Worm (Caenorhabditis elegans) whole organism, L1 larva: ENCODE data around the gene osm-1.

Experiments
- C04F5.9 ChIP-seq: sonication (generic microtip); optimal IDR thresholded peaks from 2 replicates; lab custom pipeline; 2016; ENCODE audit warnings: missing genetic modification characterization, missing compliant biosample characterization
- C16A3.4 ChIP-seq: fragments of 150-350 bp; optimal IDR thresholded peaks from 2 replicates; lab custom pipeline; 2014; ENCODE audit warnings: missing biosample characterization, missing genetic modification characterization
- C34B4.2 ChIP-seq: sonication (generic microtip); optimal IDR thresholded peaks from 2 replicates; lab custom pipeline; 2017; ENCODE audit warnings: mild to moderate bottlenecking, missing genetic modification characterization, missing compliant biosample characterization
- F16B12.6 ChIP-seq: fragments of 150-350 bp; optimal IDR thresholded peaks from 2 replicates; lab custom pipeline; 2014; ENCODE audit warnings: missing biosample characterization, missing genetic modification characterization
- Y116A8C.19 ChIP-seq: sonication (generic microtip); optimal IDR thresholded peaks from 2 replicates; lab custom pipeline; 2016; ENCODE audit warnings: missing compliant biosample characterization, missing genetic modification characterization, borderline replicate concordance
- alr-1 ChIP-seq: fragments of 200-800 bp; sonication (Bioruptor generic); optimal IDR thresholded peaks from 2 replicates; lab custom pipeline; 2018; ENCODE audit warnings: borderline replicate concordance, mild to moderate bottlenecking, missing genetic modification characterization, missing compliant biosample characterization
- ama-1 ChIP-seq: fragments of 150-350 bp; optimal IDR thresholded peaks from 2 replicates; lab custom pipeline; 2014
- dpl-1 ChIP-seq, 3 experiments: fragments of 150-350 bp in 2 of 3; sonication (generic microtip) in 1 of 3; optimal IDR thresholded peaks; 2 replicates each; lab custom pipeline; 2014 to 2017; ENCODE audit warnings: missing biosample characterization in 3 of 3, missing genetic modification characterization in 3 of 3, missing genetic modification reagents in 3 of 3
- efl-1 ChIP-seq, 4 experiments: fragments of 150-350 bp; optimal IDR thresholded peaks in 3 of 4; peaks in 1 of 4; 1 replicate in 1 of 4; 2 replicates in 3 of 4; lab custom pipeline; 2014; ENCODE audit warnings: missing biosample characterization in 2 of 4, missing genetic modification characterization in 2 of 4, missing genetic modification reagents in 2 of 4
- egl-13 ChIP-seq: sonication (generic microtip); optimal IDR thresholded peaks from 2 replicates; lab custom pipeline; 2016; ENCODE audit warnings: missing genotype, missing genetic modification reagents, missing genetic modification characterization, missing compliant biosample characterization
- egl-27 ChIP-seq, 2 experiments: fragments of 150-350 bp in 1 of 2; sonication (generic microtip); optimal IDR thresholded peaks; 3 replicates each; lab custom pipeline; 2017 to 2018; ENCODE audit warnings: missing biosample characterization in 2 of 2, missing genetic modification characterization in 2 of 2, missing genetic modification reagents in 2 of 2
- elt-2 ChIP-seq: sonication (generic microtip); optimal IDR thresholded peaks from 2 replicates; lab custom pipeline; 2016; ENCODE audit warnings: missing genetic modification characterization, mild to moderate bottlenecking, inconsistent platforms, missing compliant biosample characterization, missing genetic modification reagents
- elt-3 ChIP-seq, 6 experiments: fragments of 150-350 bp in 1 of 6; sonication (generic microtip); optimal IDR thresholded peaks; 2 replicates each; lab custom pipeline; 2017 to 2018; ENCODE audit warnings: missing biosample characterization in 6 of 6, missing genetic modification characterization in 6 of 6, inconsistent platforms in 1 of 6
- fkh-10 ChIP-seq: sonication (generic microtip); optimal IDR thresholded peaks from 2 replicates; lab custom pipeline; 2017; ENCODE audit warnings: missing biosample characterization, missing genetic modification reagents, missing genetic modification characterization
- fkh-4 ChIP-seq: sonication (generic microtip); optimal IDR thresholded peaks from 2 replicates; lab custom pipeline; 2016; ENCODE audit warnings: missing compliant biosample characterization, missing genetic modification characterization, borderline replicate concordance
- fos-1 ChIP-seq: fragments of 150-350 bp; optimal IDR thresholded peaks from 2 replicates; lab custom pipeline; 2014; ENCODE audit warnings: missing biosample characterization, missing genetic modification characterization
- hlh-17 ChIP-seq: fragments of 200-800 bp; sonication (Bioruptor generic); optimal IDR thresholded peaks from 2 replicates; lab custom pipeline; 2018; ENCODE audit warnings: missing genetic modification characterization, mild to moderate bottlenecking, missing compliant biosample characterization, moderate library complexity, borderline replicate concordance
- hpl-2 ChIP-seq: fragments of 150-350 bp; optimal IDR thresholded peaks from 2 replicates; lab custom pipeline; 2014; ENCODE audit warnings: missing biosample characterization, missing genetic modification reagents, missing genetic modification characterization
- lin-14 ChIP-seq: fragments of 200-800 bp; sonication (Bioruptor generic); optimal IDR thresholded peaks from 2 replicates; lab custom pipeline; 2018; ENCODE audit warnings: mild to moderate bottlenecking, missing genetic modification characterization, moderate library complexity, missing compliant biosample characterization
- lin-15B ChIP-seq: fragments of 150-350 bp; sonication (generic microtip); optimal IDR thresholded peaks from 3 replicates; lab custom pipeline; 2014; ENCODE audit warnings: missing biosample characterization, missing genetic modification characterization
- lin-35 ChIP-seq, 2 experiments: fragments of 150-350 bp; optimal IDR thresholded peaks; 2 replicates each; lab custom pipeline; 2014; ENCODE audit warnings: missing biosample characterization in 2 of 2, missing genetic modification characterization in 2 of 2, missing genetic modification reagents in 2 of 2
- lin-39 ChIP-seq: fragments of 150-350 bp; optimal IDR thresholded peaks from 2 replicates; lab custom pipeline; 2014; ENCODE audit warnings: missing biosample characterization, missing genetic modification reagents, missing genetic modification characterization
- lsy-2 ChIP-seq, 2 experiments: fragments of 150-350 bp; optimal IDR thresholded peaks; 2 replicates each; lab custom pipeline; 2014; ENCODE audit warnings: missing biosample characterization in 2 of 2, missing genetic modification characterization in 2 of 2
- mef-2 ChIP-seq: fragments of 150-350 bp; optimal IDR thresholded peaks from 2 replicates; lab custom pipeline; 2014; ENCODE audit warnings: missing biosample characterization, missing genetic modification characterization
- nhr-11 ChIP-seq: fragments of 150-350 bp; optimal IDR thresholded peaks from 2 replicates; lab custom pipeline; 2014; ENCODE audit warnings: missing biosample characterization, missing genetic modification characterization
- nhr-237 ChIP-seq: fragments of 150-350 bp; optimal IDR thresholded peaks from 2 replicates; lab custom pipeline; 2014; ENCODE audit warnings: missing biosample characterization, missing genetic modification characterization
- nhr-47 ChIP-seq: sonication (generic microtip); optimal IDR thresholded peaks from 2 replicates; lab custom pipeline; 2016; ENCODE audit warnings: mild to moderate bottlenecking, missing genetic modification characterization, moderate library complexity, missing compliant biosample characterization
- nhr-76 ChIP-seq: sonication (generic microtip); optimal IDR thresholded peaks from 2 replicates; lab custom pipeline; 2017; ENCODE audit warnings: missing biosample characterization, missing genetic modification characterization
- nhr-85 ChIP-seq: sonication (generic microtip); peaks from one replicate; lab custom pipeline; 2016; ENCODE audit warnings: missing genetic modification characterization, inconsistent platforms, missing compliant biosample characterization
- nhr-90 ChIP-seq: sonication (generic microtip); optimal IDR thresholded peaks from 2 replicates; lab custom pipeline; 2016; ENCODE audit warnings: mild to moderate bottlenecking, missing genetic modification characterization, missing compliant biosample characterization; ENCODE audit not compliant: poor library complexity
- pax-3 ChIP-seq: fragments of 200-800 bp; sonication (Bioruptor generic); optimal IDR thresholded peaks from 2 replicates; lab custom pipeline; 2018; ENCODE audit warnings: mild to moderate bottlenecking, missing genetic modification characterization, moderate library complexity, missing compliant biosample characterization
- rnt-1 ChIP-seq: sonication (generic microtip); optimal IDR thresholded peaks from 2 replicates; lab custom pipeline; 2016; ENCODE audit warnings: mild to moderate bottlenecking, missing genetic modification characterization, moderate library complexity, missing compliant biosample characterization
- skn-1 ChIP-seq: fragments of 150-350 bp; optimal IDR thresholded peaks from 2 replicates; lab custom pipeline; 2014; ENCODE audit warnings: missing biosample characterization, missing genetic modification characterization
- snu-23 ChIP-seq: sonication (generic microtip); optimal IDR thresholded peaks from 2 replicates; lab custom pipeline; 2016; ENCODE audit warnings: missing genetic modification characterization, missing compliant biosample characterization
- sox-4 ChIP-seq: sonication (generic microtip); optimal IDR thresholded peaks from 2 replicates; lab custom pipeline; 2016; ENCODE audit warnings: missing genetic modification characterization, missing compliant biosample characterization
- sptf-1 ChIP-seq: fragments of 150-350 bp; optimal IDR thresholded peaks from 2 replicates; lab custom pipeline; 2014; ENCODE audit warnings: missing biosample characterization, missing genetic modification characterization
- swsn-7 ChIP-seq: sonication (generic microtip); optimal IDR thresholded peaks from 2 replicates; lab custom pipeline; 2016; ENCODE audit warnings: missing genetic modification characterization, missing compliant biosample characterization
- tbx-2 ChIP-seq: sonication (generic microtip); optimal IDR thresholded peaks from 2 replicates; lab custom pipeline; 2016; ENCODE audit warnings: missing genetic modification characterization, missing compliant biosample characterization
- unc-30 ChIP-seq: sonication (generic microtip); optimal IDR thresholded peaks from 2 replicates; lab custom pipeline; 2017; ENCODE audit warnings: missing biosample characterization, missing genetic modification characterization
- unc-98 ChIP-seq: fragments of 200-800 bp; sonication (Bioruptor generic); IDR thresholded peaks from 2 replicates; pipeline ENCODE4 v1.3.6; 2022; ENCODE audit warnings: missing genetic modification characterization, missing compliant biosample characterization
- vab-15 ChIP-seq: sonication (generic microtip); optimal IDR thresholded peaks from 2 replicates; lab custom pipeline; 2017; ENCODE audit warnings: missing genotype, mild to moderate bottlenecking, missing genetic modification characterization, missing compliant biosample characterization
- zag-1 ChIP-seq: fragments of 150-350 bp; optimal IDR thresholded peaks from 2 replicates; lab custom pipeline; 2014; ENCODE audit warnings: missing biosample characterization, missing genetic modification characterization
- ztf-11 ChIP-seq, 2 experiments: sonication (generic microtip); optimal IDR thresholded peaks; 2 replicates each; lab custom pipeline; 2016 to 2017; ENCODE audit warnings: missing genetic modification characterization in 2 of 2, missing biosample characterization in 1 of 2, missing compliant biosample characterization in 1 of 2
- ztf-4 ChIP-seq: fragments of 150-350 bp; optimal IDR thresholded peaks from 2 replicates; lab custom pipeline; 2014; ENCODE audit warnings: missing biosample characterization, missing genetic modification characterization

The osm-1 gene

DNA sequence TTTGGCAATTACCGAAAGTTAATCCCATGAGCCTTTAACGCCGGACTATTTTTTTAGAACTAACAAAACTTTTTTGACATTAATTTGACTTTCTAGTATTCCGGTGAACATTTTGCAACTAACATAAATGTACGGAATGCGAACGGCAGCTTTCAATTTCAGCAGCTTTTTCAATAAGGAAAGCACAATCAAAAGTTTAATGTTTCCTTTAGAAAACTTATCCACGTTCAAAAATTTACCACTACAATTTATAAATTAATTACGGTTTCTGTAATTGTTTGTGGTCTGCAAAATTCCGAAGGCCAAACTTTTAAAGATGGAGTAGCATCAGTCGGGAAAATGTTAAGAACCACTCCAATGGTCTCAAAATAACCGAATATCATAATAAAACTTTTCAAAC is at the start of gene osm-1:
osm-1 (plus strand) TSS at position 301 of the 400 bp plus-strand sequence.
- no peak for TF ChIP-seq rnt-1 (tag; lab: Kevin White, UChicago)
- no peak for TF ChIP-seq elt-2 (tag; lab: Kevin White, UChicago)
- TF ChIP-seq unc-98 (GFP tag; lab: Robert Waterston, UW): no peak
- no peak for TF ChIP-seq skn-1 (tag; lab: Kevin White, UChicago)
- TF ChIP-seq nhr-85 (tag; lab: Kevin White, UChicago): no peak
- TF ChIP-seq nhr-47: no peak
- TF ChIP-seq pax-3 (tag; lab: Kevin White, UChicago): no peak
- TF ChIP-seq lin-39 (tag; lab: Kevin White, UChicago): no peak
- TF ChIP-seq C16A3.4 (tag; lab: Kevin White, UChicago): no peak
- no peak for TF ChIP-seq lsy-2 (tag; optimal IDR thresholded peaks at IDR 0.05; lab: Kevin White, UChicago)
- TF ChIP-seq egl-27 (tag; optimal IDR thresholded peaks at IDR 0.05; lab: Kevin White, UChicago): no peak
- no peak for TF ChIP-seq C04F5.9 (tag; lab: Kevin White, UChicago)
- no peak for TF ChIP-seq elt-3 (tag; optimal IDR thresholded peaks at IDR 0.05; lab: Kevin White, UChicago)
- TF ChIP-seq tbx-2 (tag; lab: Kevin White, UChicago): no peak
- no peak for TF ChIP-seq sptf-1 (tag; lab: Kevin White, UChicago)

DNA sequence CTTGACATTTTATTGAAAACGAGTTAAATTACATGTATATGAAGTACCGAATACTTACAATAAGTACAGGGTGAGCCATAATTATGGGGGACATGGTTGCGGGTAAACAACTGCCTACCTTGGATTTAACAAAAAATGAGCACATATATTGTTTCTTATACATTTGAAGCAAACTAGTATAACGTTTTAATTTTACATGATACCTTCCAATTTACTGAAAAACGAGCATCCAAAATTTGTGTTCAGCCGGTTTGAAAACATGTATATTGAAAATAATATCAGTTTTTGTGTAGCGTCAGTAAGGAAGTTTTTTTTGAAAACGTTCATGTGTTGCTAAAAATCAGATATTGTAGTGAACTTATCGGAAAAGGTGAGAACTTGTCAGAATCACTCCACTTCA is 49.7 kb upstream of the osm-1 start:
- TF ChIP-seq elt-2 (tag; lab: Kevin White, UChicago) (no peak), rnt-1 (tag; lab: Kevin White, UChicago) (no peak), swsn-7 (tag; lab: Kevin White, UChicago) (no peak), fkh-10 (GFP tag; lab: Kevin White, UChicago) (no peak), dpl-1 (GFP tag; optimal IDR thresholded peaks at IDR 0.05; lab: Kevin White, UChicago) (no peak), lin-14 (GFP tag; lab: Kevin White, UChicago) (no peak), fos-1 (tag; lab: Kevin White, UChicago) (no peak), C16A3.4 (tag; lab: Kevin White, UChicago) (no peak)

- no peak for TF ChIP-seq nhr-11 (tag; lab: Kevin White, UChicago)
- TF ChIP-seq efl-1 (optimal IDR thresholded peaks at IDR 0.05; lab: Kevin White, UChicago): no peak
- TF ChIP-seq efl-1 (GFP tag; optimal IDR thresholded peaks at IDR 0.05 in 1 of 2; lab: Kevin White, UChicago): peak in 1 of 2 experiments; percentile 57
These were observed 45.8 kb upstream of the osm-1 start, which contains the start of gene K05G3.2 for ce11 chrX:16494630-16495029. Gene K05G3.2 (plus strand): TSS chrX:16494930.

- TF ChIP-seq zag-1 (tag; lab: Kevin White, UChicago): no peak
- TF ChIP-seq nhr-237 (tag; lab: Kevin White, UChicago): no peak
- TF ChIP-seq mef-2: no peak
- TF ChIP-seq nhr-47: no peak
- TF ChIP-seq nhr-76 (tag; lab: Kevin White, UChicago): no peak
- no peak for TF ChIP-seq hlh-17 (GFP tag; lab: Kevin White, UChicago)
- no peak for TF ChIP-seq skn-1 (tag; lab: Kevin White, UChicago)
- TF ChIP-seq nhr-11 (tag; lab: Kevin White, UChicago): no peak
- TF ChIP-seq egl-13: no peak
- no peak for TF ChIP-seq F16B12.6
- TF ChIP-seq, all 84 proteins: peak for 0
These were observed 39.4 kb upstream of the osm-1 start, which contains the start of gene K05G3.1 for ce11 chrX:16501032-16501431. Gene K05G3.1 (plus strand): TSS chrX:16501332.

DNA sequence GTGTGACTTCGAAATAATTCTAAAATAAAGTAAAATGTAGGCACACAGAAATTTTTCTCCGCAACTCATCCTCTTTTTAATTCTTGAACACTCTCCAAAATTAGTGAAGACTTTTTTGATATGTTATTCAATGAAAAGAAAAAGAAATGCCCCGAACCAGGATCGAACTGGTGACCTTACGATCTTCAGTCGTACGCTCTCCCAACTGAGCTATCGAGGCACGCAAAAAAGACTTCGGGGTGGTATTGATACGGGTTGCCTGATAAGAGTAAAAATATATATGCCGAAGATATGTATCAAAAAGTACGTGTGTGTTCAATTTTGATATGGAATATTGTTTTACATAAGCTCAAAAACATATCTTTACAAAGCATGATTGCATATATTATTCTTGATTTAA is 37.5 kb upstream of the osm-1 start:
- TF ChIP-seq sox-4 (tag; lab: Kevin White, UChicago) (no peak), lin-15B (tag; lab: Kevin White, UChicago) (no peak), elt-2 (tag; lab: Kevin White, UChicago) (no peak), lsy-2 (tag; optimal IDR thresholded peaks at IDR 0.05; lab: Kevin White, UChicago) (no peak), ztf-11 (tag; optimal IDR thresholded peaks at IDR 0.05; lab: Kevin White, UChicago) (no peak), dpl-1 (GFP tag; optimal IDR thresholded peaks at IDR 0.05; lab: Kevin White, UChicago) (no peak), fkh-4 (tag; lab: Kevin White, UChicago) (no peak), nhr-237 (tag; lab: Kevin White, UChicago) (no peak), hpl-2 (GFP tag; lab: Kevin White, UChicago) (no peak), snu-23 (GFP tag; lab: Kevin White, UChicago) (peak; percentile 15), lin-35 (GFP tag; optimal IDR thresholded peaks at IDR 0.05; lab: Kevin White, UChicago) (peak in 1 of 2 experiments; percentile 25), egl-27 (tag; optimal IDR thresholded peaks at IDR 0.05; lab: Kevin White, UChicago) (no peak), unc-30 (no peak), ztf-4 (no peak), nhr-90 (tag; lab: Kevin White, UChicago) (peak; percentile 32), F16B12.6 (no peak), ama-1 (lab: Kevin White, UChicago) (no peak), vab-15 (tag; lab: Kevin White, UChicago) (no peak), C34B4.2 (tag; lab: Kevin White, UChicago) (no peak), alr-1 (tag; lab: Kevin White, UChicago) (no peak), Y116A8C.19 (tag; lab: Kevin White, UChicago) (no peak)
